Fruit fly (Drosophila melanogaster): ENCODE data around the gene CG11498.

The CG11498 gene

DNA sequence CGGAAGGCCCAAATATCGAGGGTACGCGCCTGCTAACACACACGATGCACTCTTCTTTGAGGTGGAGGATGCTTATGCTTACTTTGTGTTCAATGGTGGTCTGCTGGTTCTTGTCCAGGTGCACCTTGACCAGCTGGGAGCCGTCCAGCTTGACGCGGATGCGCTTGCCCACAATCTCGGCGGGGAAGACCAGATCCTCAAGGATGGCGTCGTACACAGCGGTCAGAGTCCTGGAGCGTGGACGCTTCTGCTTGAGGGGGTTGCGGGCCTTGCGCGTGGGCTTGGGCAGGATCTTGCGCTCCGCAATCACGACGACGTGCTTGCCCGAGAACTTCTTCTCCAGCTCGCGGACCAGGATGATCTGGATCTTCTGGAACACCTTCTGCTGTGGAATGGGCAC is 47.7 kb upstream of the CG11498 start:
- TF ChIP-seq br (GFP tag; optimal IDR thresholded peaks at IDR 0.05) (no peak), OdsH (GFP tag; optimal IDR thresholded peaks at IDR 0.05) (no peak), Mio (GFP tag; optimal IDR thresholded peaks at IDR 0.05) (no peak), N (GFP tag; optimal IDR thresholded peaks at IDR 0.05) (no peak), GATAd (GFP tag; optimal IDR thresholded peaks at IDR 0.05) (no peak), foxo (GFP tag; optimal IDR thresholded peaks at IDR 0.05) (no peak)

DNA sequence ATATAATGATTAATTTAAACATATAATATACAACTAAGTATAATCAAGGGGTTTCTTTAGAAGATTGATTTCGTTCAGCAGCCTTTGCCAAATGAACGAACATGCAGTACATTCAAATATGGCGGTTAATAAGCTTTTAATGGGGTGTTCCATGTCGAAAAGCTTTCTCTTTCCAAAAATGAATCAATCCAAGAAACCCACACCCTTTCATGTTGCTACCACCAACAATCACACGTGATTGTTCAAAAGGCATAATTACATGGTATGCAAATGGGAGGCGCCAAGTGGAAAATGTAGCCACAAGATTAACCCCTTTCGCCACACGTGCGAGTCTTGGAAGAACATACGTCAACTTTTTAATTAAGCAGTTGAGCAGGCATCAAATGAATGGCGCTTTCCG is 45.7 kb upstream of the CG11498 start:
- TF ChIP-seq usp (GFP tag; optimal IDR thresholded peaks at IDR 0.05) (no peak), sage (GFP tag; optimal IDR thresholded peaks at IDR 0.05) (peak; percentile 3)

DNA sequence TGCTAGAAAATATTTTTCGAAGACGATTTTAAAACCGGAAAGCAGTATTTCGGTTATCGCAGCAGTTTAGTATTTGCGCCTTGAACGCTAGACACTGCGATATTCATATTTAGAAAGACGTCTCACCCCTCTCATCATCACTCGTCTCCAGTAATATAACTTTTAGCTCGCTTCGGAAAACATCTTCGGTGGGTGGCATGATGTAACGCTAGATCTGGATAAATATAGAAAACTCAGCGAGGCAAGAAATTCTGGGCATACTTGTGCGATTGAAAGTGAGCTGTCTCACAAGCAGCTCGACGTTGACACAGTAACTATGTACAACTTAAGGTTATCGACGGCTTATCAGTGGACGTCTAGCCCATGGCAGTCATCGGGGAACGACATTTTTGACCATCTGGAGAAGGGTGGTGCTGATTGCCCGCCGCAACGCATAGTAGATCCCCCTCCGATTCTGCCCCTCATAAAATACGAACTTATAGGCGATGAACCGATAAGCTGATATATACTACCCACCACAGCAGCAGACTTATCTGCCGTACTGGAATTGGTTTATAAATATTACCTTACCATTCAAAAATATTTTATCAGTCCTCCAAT is 43.8 kb upstream of the CG11498 start:
- TF ChIP-seq sv (GFP tag; optimal IDR thresholded peaks at IDR 0.05) (no peak), Rel (GFP tag; optimal IDR thresholded peaks at IDR 0.05) (no peak), Rel (tag; optimal IDR thresholded peaks at IDR 0.05) (peak; percentile 51)

DNA sequence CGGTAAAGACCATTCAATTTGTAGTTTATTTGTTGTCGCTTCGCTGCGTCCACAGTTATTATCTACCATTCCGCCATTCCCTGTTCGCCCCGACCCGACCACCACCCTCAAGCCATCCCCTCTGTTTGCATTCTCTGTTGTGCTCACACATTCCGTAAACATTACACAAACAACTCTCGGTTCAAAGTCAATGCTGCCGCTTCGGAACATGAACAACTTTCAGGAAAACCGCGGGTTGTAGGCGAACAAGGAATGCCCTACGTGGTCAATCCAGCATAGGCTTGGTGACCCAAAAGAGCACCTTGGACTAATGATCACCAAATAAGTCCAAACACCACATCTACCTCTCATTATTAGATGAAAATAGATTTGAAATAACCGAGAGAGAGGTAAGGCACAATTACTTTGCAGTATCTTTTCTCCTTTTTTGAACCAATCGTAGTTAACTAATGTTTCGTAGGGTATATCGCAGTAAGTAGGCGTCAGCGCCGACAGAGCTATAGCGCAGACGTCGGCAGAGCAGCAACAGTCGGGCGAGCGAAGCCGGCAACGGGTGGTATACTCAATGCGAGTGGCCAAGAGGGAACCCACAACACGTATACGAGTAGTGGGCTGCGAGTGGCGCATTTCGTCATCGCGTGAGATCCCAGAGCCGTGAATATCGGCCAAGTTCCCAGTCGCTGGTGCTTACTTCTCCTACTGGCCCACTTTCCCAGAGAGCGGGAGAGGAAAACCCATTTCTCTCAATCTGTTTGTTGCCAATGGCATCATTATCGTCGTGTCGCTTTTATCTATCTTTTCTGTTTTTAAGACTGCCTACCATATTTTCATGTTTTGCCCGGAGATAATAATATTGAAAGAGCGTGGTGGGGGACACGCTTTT is 43.1 kb upstream of the CG11498 start:
- TF ChIP-seq Rel (GFP tag; optimal IDR thresholded peaks at IDR 0.05): no peak
- TF ChIP-seq Rel (tag; optimal IDR thresholded peaks at IDR 0.05): no peak
- peak; percentile 90 for TF ChIP-seq fru (GFP tag; optimal IDR thresholded peaks at IDR 0.05)
- peak; percentile 23 for TF ChIP-seq CG32264 (GFP tag; optimal IDR thresholded peaks at IDR 0.05)
- TF ChIP-seq Sp1 (GFP tag; optimal IDR thresholded peaks at IDR 0.05): peak; percentile 23
- peak; percentile 43 for TF ChIP-seq psq (GFP tag; optimal IDR thresholded peaks at IDR 0.05)
- TF ChIP-seq woc (GFP tag; optimal IDR thresholded peaks at IDR 0.05): peak; percentile 34
- TF ChIP-seq Mio (GFP tag; optimal IDR thresholded peaks at IDR 0.05): no peak
- no peak for TF ChIP-seq N (GFP tag; optimal IDR thresholded peaks at IDR 0.05)
- peak; percentile 55 for TF ChIP-seq ey (GFP tag; optimal IDR thresholded peaks at IDR 0.05)
- peak; percentile 36 for TF ChIP-seq rgr (GFP tag; optimal IDR thresholded peaks at IDR 0.05)
- TF ChIP-seq dmrt93B (GFP tag; optimal IDR thresholded peaks at IDR 0.05): peak; percentile 40
- TF ChIP-seq OdsH (GFP tag; optimal IDR thresholded peaks at IDR 0.05): peak; percentile 43
- TF ChIP-seq br (GFP tag; optimal IDR thresholded peaks at IDR 0.05): peak; percentile 61
- TF ChIP-seq Dfd (GFP tag; optimal IDR thresholded peaks at IDR 0.05): no peak
- TF ChIP-seq HLH106 (tag; optimal IDR thresholded peaks at IDR 0.05): peak; percentile 56
- TF ChIP-seq Myc (optimal IDR thresholded peaks at IDR 0.05): no peak
- peak; percentile 86 for TF ChIP-seq sv (GFP tag; optimal IDR thresholded peaks at IDR 0.05)
- TF ChIP-seq h (GFP tag; optimal IDR thresholded peaks at IDR 0.05): peak; percentile 75
- peak; percentile 5 to 74 for TF ChIP-seq foxo (GFP tag; optimal IDR thresholded peaks at IDR 0.05)

DNA sequence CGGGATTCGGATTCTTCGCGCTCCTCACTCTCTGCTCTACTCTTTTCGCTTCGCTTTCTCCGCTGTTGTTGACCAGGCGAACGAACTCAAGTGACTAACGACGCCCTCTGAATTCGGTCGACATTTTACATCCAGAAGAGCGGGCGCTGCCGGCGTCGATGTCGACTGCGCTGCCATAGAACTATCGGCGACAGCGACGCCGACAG is 42.5 kb upstream of the CG11498 start, which contains the start of gene CG9743:
Gene CG9743 (minus strand): TSS at position 101 of the 206 bp plus-strand sequence.
- TF ChIP-seq dl (GFP tag; optimal IDR thresholded peaks at IDR 0.05; ENCODE audit: insufficient read depth in 1 of 2, partially characterized antibody in 2 of 2): no peak
- TF ChIP-seq HLH106 (tag; optimal IDR thresholded peaks at IDR 0.05): no peak
- TF ChIP-seq woc (GFP tag; optimal IDR thresholded peaks at IDR 0.05): no peak

DNA sequence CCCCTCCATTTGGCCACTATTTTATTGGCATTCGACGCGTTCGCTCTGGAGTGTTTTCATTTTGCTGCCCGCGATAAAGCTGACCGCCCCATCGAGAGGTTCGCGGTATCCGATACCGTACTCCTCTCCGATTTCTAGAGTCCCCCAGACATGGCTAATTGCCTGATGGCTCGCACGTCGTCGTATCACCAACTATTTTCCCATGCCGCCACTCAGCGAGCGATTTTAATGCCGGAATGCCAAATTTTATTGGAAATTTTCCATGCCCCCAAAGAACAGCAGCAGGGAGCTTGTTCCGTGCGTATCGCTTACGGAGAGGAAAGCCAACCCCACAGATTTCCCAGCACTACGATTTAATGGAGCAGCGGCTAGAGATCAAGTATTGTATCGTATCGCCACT is 40.8 kb upstream of the CG11498 start:
- no peak for TF ChIP-seq OdsH (GFP tag; optimal IDR thresholded peaks at IDR 0.05)
- no peak for TF ChIP-seq dmrt93B (GFP tag; optimal IDR thresholded peaks at IDR 0.05)
- no peak for TF ChIP-seq Jra (GFP tag; optimal IDR thresholded peaks at IDR 0.05)
- TF ChIP-seq Abd-B (GFP tag; optimal IDR thresholded peaks at IDR 0.05): no peak
- TF ChIP-seq dsf (GFP tag; optimal IDR thresholded peaks at IDR 0.05; ENCODE audit: borderline replicate concordance): no peak
- no peak for TF ChIP-seq Rel (GFP tag; optimal IDR thresholded peaks at IDR 0.05)
- no peak for TF ChIP-seq Rel (tag; optimal IDR thresholded peaks at IDR 0.05)
- no peak for TF ChIP-seq CrebA (GFP tag; optimal IDR thresholded peaks at IDR 0.05; ENCODE audit: borderline replicate concordance)
- TF ChIP-seq lola (GFP tag; optimal IDR thresholded peaks at IDR 0.05): no peak
- TF ChIP-seq Dfd (GFP tag; optimal IDR thresholded peaks at IDR 0.05): no peak
- no peak for TF ChIP-seq h (GFP tag; optimal IDR thresholded peaks at IDR 0.05)
- no peak for TF ChIP-seq foxo (GFP tag; optimal IDR thresholded peaks at IDR 0.05)
- no peak for TF ChIP-seq Sp1 (GFP tag; optimal IDR thresholded peaks at IDR 0.05)
- TF ChIP-seq Hr83 (GFP tag; optimal IDR thresholded peaks at IDR 0.05; ENCODE audit: poor library complexity, severe bottlenecking): no peak
- TF ChIP-seq rgr (GFP tag; optimal IDR thresholded peaks at IDR 0.05): no peak
- no peak for TF ChIP-seq sv (GFP tag; optimal IDR thresholded peaks at IDR 0.05)
